Worm (Caenorhabditis elegans) whole organism, young adult: ENCODE data around the gene Y45F10C.1.
A peak's percentile ranks its signal among the peaks of the same experiment; 100 is the strongest.

Experiments used
- B0035.1 ChIP-seq: sonication (generic microtip); optimal IDR thresholded peaks from 2 replicates; lab custom pipeline; 2016; ENCODE audit warnings: missing genetic modification characterization, mild to moderate bottlenecking, missing compliant biosample characterization, missing genotype, missing genetic modification reagents
- C17E4.6 ChIP-seq: fragments of 200-800 bp; sonication (Bioruptor generic); IDR thresholded peaks from 2 replicates; pipeline ENCODE4 v1.3.6; 2022; ENCODE audit warnings: missing genetic modification reagents, missing genetic modification characterization, missing compliant biosample characterization
- D2030.7 ChIP-seq: fragments of 200-800 bp; sonication (Bioruptor generic); IDR thresholded peaks from 2 replicates; pipeline ENCODE4 v1.3.6; 2022; ENCODE audit warnings: missing genetic modification reagents, missing genetic modification characterization, missing compliant biosample characterization
- F23B12.7 ChIP-seq: sonication (generic microtip); optimal IDR thresholded peaks from 2 replicates; lab custom pipeline; 2017; ENCODE audit warnings: missing genetic modification characterization, mild to moderate bottlenecking, missing compliant biosample characterization, antibody characterized with exemption, moderate library complexity; ENCODE audit not compliant: insufficient read depth
- F39B2.1 ChIP-seq: fragments of 200-800 bp; sonication (Bioruptor generic); IDR thresholded peaks from 2 replicates; pipeline ENCODE4 v1.3.6; 2022; ENCODE audit warnings: missing genetic modification reagents, missing genetic modification characterization, missing compliant biosample characterization
- F52B5.7 ChIP-seq: sonication (generic microtip); optimal IDR thresholded peaks from 2 replicates; lab custom pipeline; 2016; ENCODE audit warnings: mild to moderate bottlenecking, missing genetic modification characterization, missing compliant biosample characterization
- F55B11.4 ChIP-seq: sonication (generic microtip); optimal IDR thresholded peaks from 2 replicates; lab custom pipeline; 2016; ENCODE audit warnings: missing compliant biosample characterization, missing genetic modification characterization, borderline replicate concordance; ENCODE audit not compliant: insufficient read depth
- K12H6.12 ChIP-seq: fragments of 200-800 bp; sonication (Bioruptor generic); optimal IDR thresholded peaks from 2 replicates; lab custom pipeline; 2018; ENCODE audit warnings: mild to moderate bottlenecking, missing genetic modification characterization, missing compliant biosample characterization
- Y79H2A.3 ChIP-seq: fragments of 200-800 bp; sonication (Bioruptor generic); conservative IDR thresholded peaks from 2 replicates; pipeline ENCODE4 v1.3.6; 2022; ENCODE audit warnings: missing genetic modification reagents, missing genetic modification characterization, missing compliant biosample characterization
- Y95B8A.8 ChIP-seq: fragments of 200-800 bp; sonication (Bioruptor generic); IDR thresholded peaks from 2 replicates; pipeline ENCODE4 v1.3.6; 2022; ENCODE audit warnings: missing genetic modification reagents, missing genetic modification characterization, missing compliant biosample characterization
- ama-1 ChIP-seq, 3 experiments: fragments of 150-350 bp in 1 of 3; sonication (generic microtip) in 2 of 3; optimal IDR thresholded peaks; 2 replicates each; lab custom pipeline; 2014 to 2018; ENCODE audit warnings: missing biosample characterization in 2 of 3, missing genetic modification characterization in 2 of 3, missing genetic modification reagents in 2 of 3
- atf-7 ChIP-seq: sonication (generic microtip); optimal IDR thresholded peaks from 2 replicates; lab custom pipeline; 2017; ENCODE audit warnings: mild to moderate bottlenecking, missing genetic modification characterization, missing compliant biosample characterization
- attf-3 ChIP-seq: fragments of 200-800 bp; sonication (Bioruptor generic); conservative IDR thresholded peaks from 2 replicates; pipeline ENCODE4 v1.3.6; 2022; ENCODE audit warnings: missing genetic modification reagents, missing genetic modification characterization, missing compliant biosample characterization
- cebp-1 ChIP-seq, 2 experiments: fragments of 200-800 bp in 1 of 2; sonication (Bioruptor generic) in 1 of 2; sonication (generic microtip) in 1 of 2; IDR thresholded peaks in 1 of 2; optimal IDR thresholded peaks in 1 of 2; 2 replicates each; pipeline versions ENCODE4 v1.3.6 to Lab custom; 2017 to 2022; ENCODE audit warnings: missing compliant biosample characterization in 2 of 2, missing genetic modification characterization in 2 of 2, mild to moderate bottlenecking in 1 of 2, missing genetic modification reagents in 1 of 2, moderate library complexity in 1 of 2
- cebp-2 ChIP-seq: fragments of 200-800 bp; sonication (Bioruptor generic); IDR thresholded peaks from 2 replicates; pipeline ENCODE4 v1.3.6; 2022; ENCODE audit warnings: missing genetic modification characterization, missing compliant biosample characterization
- ceh-91 ChIP-seq: fragments of 200-800 bp; sonication (Bioruptor generic); IDR thresholded peaks from 2 replicates; pipeline ENCODE4 v1.3.6; 2022; ENCODE audit warnings: missing genetic modification reagents, missing genetic modification characterization, missing compliant biosample characterization
- die-1 ChIP-seq: sonication (generic microtip); optimal IDR thresholded peaks from 2 replicates; lab custom pipeline; 2016; ENCODE audit warnings: missing genotype, mild to moderate bottlenecking, missing genetic modification characterization, missing compliant biosample characterization
- egl-44 ChIP-seq: fragments of 200-800 bp; sonication (Bioruptor generic); IDR thresholded peaks from 2 replicates; pipeline ENCODE4 v1.3.6; 2022; ENCODE audit warnings: missing genetic modification reagents, missing genetic modification characterization, missing compliant biosample characterization
- hmg-20 ChIP-seq: fragments of 200-800 bp; sonication (Bioruptor generic); IDR thresholded peaks from 2 replicates; pipeline ENCODE4 v1.3.6; 2022; ENCODE audit warnings: missing genetic modification reagents, missing genetic modification characterization, missing compliant biosample characterization
- hsf-1 ChIP-seq: fragments of 200-800 bp; sonication (Bioruptor generic); IDR thresholded peaks from 2 replicates; pipeline ENCODE4 v1.3.6; 2022; ENCODE audit warnings: missing genetic modification reagents, missing genetic modification characterization, missing compliant biosample characterization
- lin-54 ChIP-seq: fragments of 200-800 bp; sonication (Bioruptor generic); optimal IDR thresholded peaks from 2 replicates; lab custom pipeline; 2018; ENCODE audit warnings: mild to moderate bottlenecking, missing genetic modification characterization, missing compliant biosample characterization
- madf-10 ChIP-seq: sonication (generic microtip); optimal IDR thresholded peaks from 2 replicates; lab custom pipeline; 2016; ENCODE audit warnings: mild to moderate bottlenecking, missing genetic modification characterization, missing compliant biosample characterization
- madf-6 ChIP-seq: fragments of 200-800 bp; sonication (Bioruptor generic); IDR thresholded peaks from 2 replicates; pipeline ENCODE4 v1.3.6; 2022; ENCODE audit warnings: missing genetic modification reagents, missing genetic modification characterization, missing compliant biosample characterization
- nfya-1 ChIP-seq: sonication (generic microtip); optimal IDR thresholded peaks from 2 replicates; lab custom pipeline; 2017; ENCODE audit warnings: antibody characterized with exemption, missing compliant biosample characterization, missing genetic modification characterization, borderline replicate concordance; ENCODE audit not compliant: insufficient read depth
- nhr-120 ChIP-seq: fragments of 200-800 bp; sonication (Bioruptor generic); IDR thresholded peaks from 2 replicates; pipeline ENCODE4 v1.3.6; 2022; ENCODE audit warnings: missing genetic modification characterization, missing compliant biosample characterization
- nhr-80 ChIP-seq: sonication (generic microtip); optimal IDR thresholded peaks from 2 replicates; lab custom pipeline; 2016; ENCODE audit warnings: missing genetic modification characterization, missing compliant biosample characterization
- nhr-90 ChIP-seq: sonication (generic microtip); optimal IDR thresholded peaks from 2 replicates; lab custom pipeline; 2016; ENCODE audit warnings: missing genotype, mild to moderate bottlenecking, missing genetic modification characterization, missing compliant biosample characterization
- pha-4 ChIP-seq: fragments of 150-350 bp; sonication (generic microtip); optimal IDR thresholded peaks from 2 replicates; lab custom pipeline; 2014; ENCODE audit warnings: missing biosample characterization, missing genetic modification reagents, missing genetic modification characterization
- rcor-1 ChIP-seq: fragments of 200-800 bp; sonication (Bioruptor generic); IDR thresholded peaks from 2 replicates; pipeline ENCODE4 v1.3.6; 2022; ENCODE audit warnings: missing genetic modification reagents, missing genetic modification characterization, missing compliant biosample characterization
- snpc-1.3 ChIP-seq: sonication (generic microtip); optimal IDR thresholded peaks from 2 replicates; lab custom pipeline; 2017; ENCODE audit warnings: missing genetic modification characterization, mild to moderate bottlenecking, missing compliant biosample characterization, antibody characterized with exemption, moderate library complexity, missing genotype, missing genetic modification reagents; ENCODE audit not compliant: insufficient read depth
- snpc-4 ChIP-seq, 5 experiments: fragments of 150-350 bp in 1 of 5; sonication (generic microtip) in 4 of 5; optimal IDR thresholded peaks; 2 replicates each; lab custom pipeline; 2014 to 2018; ENCODE audit warnings: missing genetic modification characterization in 5 of 5, missing biosample characterization in 3 of 5, antibody characterized with exemption in 2 of 5, mild to moderate bottlenecking in 2 of 5, missing compliant biosample characterization in 2 of 5, missing genotype in 2 of 5, moderate library complexity in 2 of 5, missing genetic modification reagents in 1 of 5
- sptf-2 ChIP-seq: fragments of 200-800 bp; sonication (Bioruptor generic); optimal IDR thresholded peaks from 2 replicates; lab custom pipeline; 2018; ENCODE audit warnings: mild to moderate bottlenecking, missing genetic modification characterization, missing compliant biosample characterization
- unc-62 ChIP-seq: fragments of 150-350 bp; optimal IDR thresholded peaks from 2 replicates; lab custom pipeline; 2014; ENCODE audit warnings: missing biosample characterization, missing genetic modification reagents, missing genetic modification characterization
- xnd-1 ChIP-seq: sonication (generic microtip); optimal IDR thresholded peaks from 2 replicates; lab custom pipeline; 2016; ENCODE audit warnings: missing genotype, missing genetic modification reagents, missing genetic modification characterization, missing compliant biosample characterization
- ztf-22 ChIP-seq: fragments of 200-800 bp; sonication (Bioruptor generic); optimal IDR thresholded peaks from 2 replicates; lab custom pipeline; 2018; ENCODE audit warnings: mild to moderate bottlenecking, missing genetic modification characterization, moderate library complexity, missing compliant biosample characterization

The Y45F10C.1 gene

ce11 chrIV:13699384-13699788 lies 40.0 kb upstream of the Y45F10C.1 start:
- TF ChIP-seq K12H6.12 (tag; lab: Kevin White, UChicago), result peak; percentile 15
- TF ChIP-seq unc-62 (GFP tag; lab: Kevin White, UChicago), result peak; percentile 28
- TF ChIP-seq F52B5.7 (tag; lab: Kevin White, UChicago), result no peak
- TF ChIP-seq hsf-1, result no peak
- TF ChIP-seq nhr-120, result no peak

ce11 chrIV:13698603-13699002 lies 39.3 kb upstream of the Y45F10C.1 start, which contains the start of gene T23G4.127:
Gene T23G4.127, minus strand, starts transcription at chrIV:13698703.
- no peak for TF ChIP-seq unc-62 (GFP tag; lab: Kevin White, UChicago)
- TF ChIP-seq xnd-1 (tag; lab: Kevin White, UChicago), result no peak
- TF ChIP-seq ztf-22 (GFP tag; lab: Kevin White, UChicago), result no peak
- no peak for TF ChIP-seq F39B2.1 (GFP tag; lab: Robert Waterston, UW)
- no peak for TF ChIP-seq ceh-91 (GFP tag; lab: Robert Waterston, UW)
- TF ChIP-seq nfya-1 (tag; lab: Kevin White, UChicago), result no peak
- TF ChIP-seq attf-3 (GFP tag; lab: Robert Waterston, UW), result no peak
- no peak for TF ChIP-seq sptf-2 (GFP tag; lab: Kevin White, UChicago)
- no peak for TF ChIP-seq atf-7 (tag; lab: Kevin White, UChicago)
- TF ChIP-seq F23B12.7 (tag; lab: Kevin White, UChicago), result no peak
- TF ChIP-seq rcor-1 (GFP tag; lab: Robert Waterston, UW), result no peak
- TF ChIP-seq C17E4.6, result no peak

- TF ChIP-seq snpc-1.3 (tag; lab: Kevin White, UChicago) (no peak), cebp-1 (GFP tag; IDR thresholded peaks at IDR 0.05; lab: Robert Waterston, UW) (no peak), cebp-1 (tag; optimal IDR thresholded peaks at IDR 0.05; lab: Kevin White, UChicago) (no peak)
Measured at ce11 chrIV:13696900-13697299, 37.6 kb upstream of the Y45F10C.1 start.

ce11 chrIV:13695720-13696364 lies 36.5 kb upstream of the Y45F10C.1 start:
- TF ChIP-seq snpc-4 (GFP tag; optimal IDR thresholded peaks at IDR 0.05; lab: Kevin White, UChicago), result no peak
- TF ChIP-seq snpc-4 (tag; optimal IDR thresholded peaks at IDR 0.05; lab: Kevin White, UChicago), result peak in 1 of 4 experiments; percentile 8
- no peak for TF ChIP-seq ama-1 (optimal IDR thresholded peaks at IDR 0.05; lab: Kevin White, UChicago)
- no peak for TF ChIP-seq ama-1 (GFP tag; optimal IDR thresholded peaks at IDR 0.05; lab: Kevin White, UChicago)

ce11 chrIV:13695302-13695701 lies 36.0 kb upstream of the Y45F10C.1 start:
- TF ChIP-seq snpc-4 (GFP tag; optimal IDR thresholded peaks at IDR 0.05; lab: Kevin White, UChicago) (no peak), snpc-4 (tag; optimal IDR thresholded peaks at IDR 0.05; lab: Kevin White, UChicago) (peak in 2 of 4 experiments; percentile 54 to 67), Y95B8A.8 (GFP tag; lab: Robert Waterston, UW) (no peak)

ce11 chrIV:13694600-13694999 lies 35.3 kb upstream of the Y45F10C.1 start:
- 0 out of 2 replicates have a peak, but pooled peaks have one; percentile 12 for TF ChIP-seq cebp-2
- no peak for TF ChIP-seq madf-6 (GFP tag; lab: Robert Waterston, UW)

- TF ChIP-seq hmg-20, result no peak
- TF ChIP-seq F55B11.4 (tag; lab: Kevin White, UChicago), result no peak
- TF ChIP-seq Y79H2A.3 (GFP tag; lab: Robert Waterston, UW), result no peak
- no peak for TF ChIP-seq nhr-80 (tag; lab: Kevin White, UChicago)
- no peak for TF ChIP-seq die-1 (tag; lab: Kevin White, UChicago)
- no peak for TF ChIP-seq nhr-90
- no peak for TF ChIP-seq nhr-120
- TF ChIP-seq egl-44 (GFP tag; lab: Robert Waterston, UW), result no peak
- no peak for TF ChIP-seq B0035.1 (tag; lab: Kevin White, UChicago)
- TF ChIP-seq pha-4 (tag; lab: Kevin White, UChicago), result no peak
- no peak for TF ChIP-seq madf-10
- no peak for TF ChIP-seq lin-54
- no peak for TF ChIP-seq D2030.7 (GFP tag; lab: Robert Waterston, UW)
- TF ChIP-seq snpc-4 (GFP tag; optimal IDR thresholded peaks at IDR 0.05; lab: Kevin White, UChicago), result no peak
- TF ChIP-seq snpc-4 (tag; optimal IDR thresholded peaks at IDR 0.05; lab: Kevin White, UChicago), result no peak
Measured at ce11 chrIV:13693976-13694375, 34.6 kb upstream of the Y45F10C.1 start.
